Worm (Caenorhabditis elegans) whole organism, early embryonic: Measurements from ENCODE around the gene F10C1.23.
A peak's percentile ranks its signal among the peaks of the same experiment; 100 is the strongest.

Experiments used
- B0310.2 ChIP-seq: sonication (generic microtip); optimal IDR thresholded peaks from 2 replicates; lab custom pipeline; 2016; ENCODE audit warnings: mild to moderate bottlenecking, missing genetic modification characterization, missing compliant biosample characterization
- F13C5.2 ChIP-seq: sonication (generic microtip); optimal IDR thresholded peaks from 2 replicates; lab custom pipeline; 2017; ENCODE audit warnings: mild to moderate bottlenecking, missing genetic modification characterization, inconsistent platforms, missing compliant biosample characterization
- aly-1 ChIP-seq: sonication (generic microtip); optimal IDR thresholded peaks from 2 replicates; lab custom pipeline; 2016; ENCODE audit warnings: missing genetic modification characterization, missing compliant biosample characterization
- ama-1 ChIP-seq: fragments of 150-350 bp; optimal IDR thresholded peaks from 2 replicates; lab custom pipeline; 2014
- ceh-13 ChIP-seq: fragments of 200-800 bp; sonication (Bioruptor generic); optimal IDR thresholded peaks from 2 replicates; lab custom pipeline; 2018; ENCODE audit warnings: mild to moderate bottlenecking, missing genetic modification characterization, missing compliant biosample characterization
- ceh-36 ChIP-seq: sonication (generic microtip); optimal IDR thresholded peaks from 2 replicates; lab custom pipeline; 2016; ENCODE audit warnings: missing genetic modification characterization, inconsistent platforms, missing compliant biosample characterization
- ets-7 ChIP-seq: sonication (generic microtip); optimal IDR thresholded peaks from 2 replicates; lab custom pipeline; 2016; ENCODE audit warnings: missing genotype, missing genetic modification characterization, missing compliant biosample characterization
- flt-1 ChIP-seq: fragments of 200-800 bp; sonication (Bioruptor generic); IDR thresholded peaks from 2 replicates; pipeline ENCODE4 v1.3.6; 2022; ENCODE audit warnings: missing genetic modification characterization, missing compliant biosample characterization
- hmbx-1 ChIP-seq: sonication (generic microtip); optimal IDR thresholded peaks from 2 replicates; lab custom pipeline; 2016; ENCODE audit warnings: mild to moderate bottlenecking, missing genetic modification characterization, missing compliant biosample characterization
- hmg-4 ChIP-seq: fragments of 200-800 bp; sonication (Bioruptor generic); optimal IDR thresholded peaks from 2 replicates; lab custom pipeline; 2018; ENCODE audit warnings: mild to moderate bottlenecking, missing genetic modification characterization, missing compliant biosample characterization
- hnd-1 ChIP-seq: sonication (generic microtip); optimal IDR thresholded peaks from 2 replicates; lab custom pipeline; 2016; ENCODE audit warnings: missing genetic modification characterization, missing compliant biosample characterization
- pes-1 ChIP-seq: fragments of 200-800 bp; sonication (Bioruptor generic); IDR thresholded peaks from 2 replicates; pipeline ENCODE4 v1.3.6; 2022; ENCODE audit warnings: missing genetic modification reagents, missing genetic modification characterization, missing compliant biosample characterization
- scrt-1 ChIP-seq: fragments of 200-800 bp; sonication (Bioruptor generic); IDR thresholded peaks from 2 replicates; pipeline ENCODE4 v1.3.6; 2022; ENCODE audit warnings: missing genetic modification characterization, missing compliant biosample characterization
- sea-1 ChIP-seq: fragments of 200-800 bp; sonication (Bioruptor generic); conservative IDR thresholded peaks from 2 replicates; pipeline ENCODE4 v1.3.6; 2022; ENCODE audit warnings: missing genetic modification characterization, missing compliant biosample characterization
- tbx-11 ChIP-seq: fragments of 200-800 bp; sonication (Bioruptor generic); IDR thresholded peaks from 2 replicates; pipeline ENCODE4 v1.3.6; 2022; ENCODE audit warnings: missing genetic modification characterization, missing compliant biosample characterization
- tbx-37 ChIP-seq: fragments of 200-800 bp; sonication (Bioruptor generic); conservative IDR thresholded peaks from 2 replicates; pipeline ENCODE4 v1.3.6; 2022; ENCODE audit warnings: missing genetic modification reagents, missing genetic modification characterization, missing compliant biosample characterization
- tra-4 ChIP-seq: sonication (generic microtip); optimal IDR thresholded peaks from 2 replicates; lab custom pipeline; 2017; ENCODE audit warnings: missing genetic modification characterization, missing compliant biosample characterization

Gene F10C1.23

DNA sequence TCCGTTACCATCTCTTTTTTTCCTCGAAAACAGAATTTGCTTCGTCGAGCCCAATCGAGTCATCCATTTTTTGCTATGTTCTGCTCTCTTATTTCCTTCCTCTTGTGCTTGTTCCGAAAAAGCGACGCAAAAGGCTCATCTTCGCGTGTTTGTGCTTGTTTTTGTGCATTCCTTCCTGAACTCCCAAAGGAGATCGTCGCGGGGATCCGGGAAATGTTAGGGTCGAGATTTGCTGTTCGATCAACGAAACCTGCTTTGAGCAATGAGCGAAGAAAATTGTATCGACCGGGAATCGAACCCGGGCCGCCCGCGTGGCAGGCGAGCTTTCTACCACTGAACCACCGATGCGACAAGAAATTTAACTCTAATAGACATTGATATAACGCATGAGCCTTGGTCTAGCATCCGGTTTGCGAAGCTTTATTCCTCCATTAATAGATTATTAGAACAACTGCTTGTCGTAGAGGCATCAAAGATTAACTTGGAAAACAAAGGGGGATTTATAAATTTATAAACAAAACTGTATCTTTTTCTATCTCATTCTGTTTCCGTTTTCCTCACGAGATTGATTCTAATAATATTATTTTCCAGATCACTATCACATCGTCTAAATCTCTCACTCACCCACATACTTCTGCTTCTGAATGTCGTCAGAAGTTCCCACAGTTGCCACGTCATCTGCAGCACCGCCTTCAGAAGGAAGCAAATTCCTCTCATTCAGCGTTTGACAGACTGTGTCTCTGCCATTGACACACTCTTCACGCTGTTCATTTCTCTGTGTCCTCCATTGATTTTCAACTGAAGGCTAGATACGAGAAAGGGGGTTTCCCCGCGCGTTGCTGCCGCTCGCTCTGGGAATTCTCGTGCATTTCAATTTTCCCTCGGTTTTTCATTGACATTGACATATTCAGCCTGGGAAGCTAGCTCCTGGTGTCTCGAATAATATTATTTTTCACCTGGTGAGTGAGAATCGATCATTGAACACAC lies 24.4 kb downstream of the F10C1.23 start, which contains the start of gene K05F1.6:
TSS of gene K05F1.6 (plus strand) at position 586 of the 987 bp plus-strand sequence.
- peak; percentile 92 for TF ChIP-seq aly-1 (tag; lab: Kevin White, UChicago)
- TF ChIP-seq scrt-1 = peak; percentile 68
- peak; percentile 71 for TF ChIP-seq tbx-11 (GFP tag; lab: Robert Waterston, UW)
- peak; percentile 88 for TF ChIP-seq hmg-4 (GFP tag; lab: Kevin White, UChicago)
- TF ChIP-seq flt-1 (GFP tag; lab: Robert Waterston, UW) = peak; percentile 9; the same call in 1 of the 2 replicates
- peak; percentile 58 for TF ChIP-seq ceh-36
- peak; percentile 38 for TF ChIP-seq hnd-1 (tag; lab: Kevin White, UChicago)
- TF ChIP-seq pes-1 (GFP tag; lab: Robert Waterston, UW) = peak; percentile 79
- TF ChIP-seq F13C5.2 (tag; lab: Kevin White, UChicago) = peak; percentile 3
- TF ChIP-seq B0310.2 = peak; percentile 77
- peak; percentile 42 for TF ChIP-seq ceh-13 (GFP tag; lab: Kevin White, UChicago)
- peak; percentile 59; the same call in 1 of the 2 replicates for TF ChIP-seq sea-1 (GFP tag; lab: Robert Waterston, UW)
- peak; percentile 4 for TF ChIP-seq hmbx-1 (tag; lab: Kevin White, UChicago)
- TF ChIP-seq tra-4 = no peak
- peak; percentile 58 for TF ChIP-seq ets-7 (tag; lab: Kevin White, UChicago)
- peak; percentile 17; the same call in 1 of the 2 replicates for TF ChIP-seq tbx-37 (GFP tag; lab: Robert Waterston, UW)
- TF ChIP-seq ama-1 (lab: Kevin White, UChicago) = no peak

DNA sequence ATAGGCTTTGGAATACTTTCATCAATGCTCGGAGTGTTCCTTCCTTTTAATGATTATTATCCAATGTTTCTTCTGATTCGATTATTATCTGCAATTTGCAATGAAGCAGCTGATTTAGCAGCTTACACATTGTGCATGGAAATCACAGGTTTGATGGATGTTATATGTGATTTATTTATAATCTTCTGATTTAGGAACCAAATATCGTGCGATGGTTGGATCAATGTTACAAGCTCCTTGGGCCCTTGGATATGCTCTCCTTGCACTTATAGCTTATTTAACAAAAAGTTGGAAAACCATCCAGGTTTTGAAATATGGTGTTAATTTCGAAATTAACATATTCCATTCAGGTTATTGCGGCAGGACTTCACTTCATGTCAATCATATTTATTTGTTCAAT lies 27.7 kb downstream of the F10C1.23 start:
- no peak for TF ChIP-seq hnd-1 (tag; lab: Kevin White, UChicago)
- TF ChIP-seq sea-1 (GFP tag; lab: Robert Waterston, UW) = no peak
- TF ChIP-seq pes-1 (GFP tag; lab: Robert Waterston, UW) = no peak
- no peak for TF ChIP-seq hmbx-1 (tag; lab: Kevin White, UChicago)
- TF ChIP-seq B0310.2 = no peak
- no peak for TF ChIP-seq ets-7 (tag; lab: Kevin White, UChicago)
- no peak for TF ChIP-seq aly-1 (tag; lab: Kevin White, UChicago)
- no peak for TF ChIP-seq ama-1 (lab: Kevin White, UChicago)
- no peak for TF ChIP-seq flt-1 (GFP tag; lab: Robert Waterston, UW)
- TF ChIP-seq ceh-13 (GFP tag; lab: Kevin White, UChicago) = no peak
- no peak for TF ChIP-seq tbx-11 (GFP tag; lab: Robert Waterston, UW)
- no peak for TF ChIP-seq tbx-37 (GFP tag; lab: Robert Waterston, UW)
- TF ChIP-seq scrt-1 = no peak
- TF ChIP-seq tra-4 = no peak
- TF ChIP-seq F13C5.2 (tag; lab: Kevin White, UChicago) = no peak
- TF ChIP-seq hmg-4 (GFP tag; lab: Kevin White, UChicago) = no peak
- no peak for TF ChIP-seq ceh-36

DNA sequence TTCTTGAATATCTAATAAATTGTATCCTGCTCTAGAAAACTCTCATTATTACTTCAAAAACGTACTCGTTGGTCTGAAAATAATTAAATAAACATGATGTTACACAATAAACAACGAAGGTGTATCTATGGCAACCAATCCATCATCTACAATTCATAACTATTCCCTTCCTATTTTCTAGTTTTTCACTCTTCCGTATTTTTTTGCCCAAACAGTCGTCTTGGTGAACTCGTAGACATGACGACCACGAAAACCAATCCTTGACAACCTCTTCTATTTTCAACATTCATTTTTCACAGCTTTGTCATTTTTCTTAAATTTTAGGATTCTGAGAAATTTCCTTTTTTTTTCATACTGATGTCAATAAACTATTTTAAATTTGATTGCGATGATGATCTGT lies 31.0 kb downstream of the F10C1.23 start, which contains the start of gene K05F1.13:
TSS of gene K05F1.13 (plus strand) at position 301 of the 400 bp plus-strand sequence.
- TF ChIP-seq hmg-4 (GFP tag; lab: Kevin White, UChicago) = no peak
- no peak for TF ChIP-seq ets-7 (tag; lab: Kevin White, UChicago)
- TF ChIP-seq F13C5.2 (tag; lab: Kevin White, UChicago) = no peak

DNA sequence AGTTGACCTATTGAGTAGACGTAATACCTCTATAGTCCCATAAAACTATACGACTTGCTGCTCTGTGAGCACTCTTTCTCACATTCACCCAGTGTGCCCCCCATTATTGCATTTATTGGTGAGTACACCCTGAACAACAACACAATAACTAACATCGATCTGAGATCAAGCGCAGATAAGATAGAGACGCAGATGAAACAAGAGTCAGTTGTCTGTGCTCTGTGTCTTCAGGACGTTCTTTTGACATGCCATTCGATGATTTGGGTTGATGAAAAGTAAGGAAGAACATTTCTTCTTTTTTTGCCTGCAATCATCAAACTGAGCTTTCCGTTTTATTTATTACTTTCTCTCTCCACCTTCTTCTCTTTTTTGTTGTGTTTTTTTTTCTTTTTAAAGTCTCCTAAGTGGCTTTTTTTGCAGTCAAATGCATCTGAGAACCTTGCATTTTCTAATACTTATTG lies 32.5 kb downstream of the F10C1.23 start, which contains the start of gene lect-2:
TSS of gene lect-2 (plus strand) at position 411 of the 461 bp plus-strand sequence.
- TF ChIP-seq flt-1 (GFP tag; lab: Robert Waterston, UW) (no peak), ceh-36 (no peak), aly-1 (tag; lab: Kevin White, UChicago) (no peak), hmg-4 (GFP tag; lab: Kevin White, UChicago) (no peak), ceh-13 (GFP tag; lab: Kevin White, UChicago) (no peak), tra-4 (no peak), tbx-37 (GFP tag; lab: Robert Waterston, UW) (no peak), F13C5.2 (tag; lab: Kevin White, UChicago) (no peak), sea-1 (GFP tag; lab: Robert Waterston, UW) (no peak), pes-1 (GFP tag; lab: Robert Waterston, UW) (no peak)

DNA sequence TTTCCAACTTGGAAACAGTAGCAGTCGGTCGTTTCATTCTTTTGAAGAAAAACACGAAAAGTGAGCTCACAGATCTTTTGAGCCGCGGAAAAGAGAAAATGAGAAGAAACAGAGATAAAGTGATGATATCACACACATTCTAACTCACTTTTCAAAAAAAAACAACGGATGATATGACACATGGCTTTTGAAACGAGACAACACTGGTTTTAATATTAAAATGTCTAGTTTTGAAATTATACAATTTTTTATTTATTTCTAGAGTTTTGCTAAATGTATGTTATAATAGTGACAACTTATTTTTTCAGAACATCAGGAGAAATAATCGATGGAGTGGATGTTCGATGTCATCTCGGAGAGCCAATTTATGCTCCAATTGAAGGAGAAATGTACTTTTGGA lies 34.6 kb downstream of the F10C1.23 start, which contains the start of gene K05F1.14:
TSS of gene K05F1.14 (minus strand) at position 101 of the 400 bp plus-strand sequence.
- TF ChIP-seq scrt-1 (no peak), ceh-13 (GFP tag; lab: Kevin White, UChicago) (no peak), tbx-37 (GFP tag; lab: Robert Waterston, UW) (no peak), ets-7 (tag; lab: Kevin White, UChicago) (no peak), tra-4 (no peak), F13C5.2 (tag; lab: Kevin White, UChicago) (no peak), aly-1 (tag; lab: Kevin White, UChicago) (no peak)

DNA sequence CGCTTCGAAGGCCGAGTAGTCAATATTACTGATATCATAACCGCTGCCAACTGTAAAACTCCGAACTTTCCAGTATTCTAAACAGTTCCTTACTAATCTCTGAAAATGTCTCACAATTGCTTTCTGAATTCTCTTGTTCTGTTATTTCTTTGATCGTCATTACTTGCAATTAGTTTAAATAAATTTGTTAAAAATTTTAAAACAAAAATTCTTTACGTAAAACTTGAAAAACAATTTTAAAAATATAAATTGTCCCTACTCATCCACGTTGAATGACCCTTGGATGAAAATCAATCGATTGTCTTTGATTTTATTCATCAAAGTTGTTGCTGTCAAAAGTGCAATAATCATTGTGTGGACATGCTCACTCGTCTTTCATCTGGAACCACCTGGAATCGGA lies 36.4 kb downstream of the F10C1.23 start, which contains the start of gene acdh-8:
TSS of gene acdh-8 (plus strand) at position 301 of the 400 bp plus-strand sequence.
- TF ChIP-seq F13C5.2 (tag; lab: Kevin White, UChicago) (no peak), tbx-11 (GFP tag; lab: Robert Waterston, UW) (no peak), ceh-36 (no peak), aly-1 (tag; lab: Kevin White, UChicago) (no peak), pes-1 (GFP tag; lab: Robert Waterston, UW) (no peak)
